Fruit fly (Drosophila melanogaster) whole organism, embryonic: ENCODE results near the gene CG42489.

ENCODE experiments used
- Awh ChIP-seq: fragments of 200-800 bp; sonication (Bioruptor generic); IDR thresholded peaks from 2 replicates; pipeline ENCODE4, ENCODE4 v1.3.6; 2022; ENCODE audit warnings: missing biosample characterization, missing genetic modification characterization
- CG10321 ChIP-seq: fragments of 200-800 bp; sonication (Bioruptor generic); IDR thresholded peaks from 2 replicates; pipeline ENCODE4 v1.3.6; 2022; ENCODE audit warnings: missing biosample characterization, missing genetic modification characterization
- CG10366 ChIP-seq: fragments of 200-800 bp; sonication (Bioruptor generic); IDR thresholded peaks from 2 replicates; pipeline ENCODE4 v1.3.6; 2022; ENCODE audit warnings: missing biosample characterization, missing genetic modification characterization
- CG15479 ChIP-seq: fragments of 200-800 bp; sonication (Bioruptor generic); optimal IDR thresholded peaks from 3 replicates; lab custom pipeline; 2019; ENCODE audit warnings: missing biosample characterization, mild to moderate bottlenecking, missing genetic modification characterization, moderate library complexity
- CG16813 ChIP-seq: fragments of 200-800 bp; sonication (Bioruptor generic); IDR thresholded peaks from 3 replicates; pipeline ENCODE4 v1.3.6; 2022; ENCODE audit warnings: missing biosample characterization, missing genetic modification characterization; ENCODE audit not compliant: partially characterized antibody
- CG1832 ChIP-seq: fragments of 200-800 bp; sonication (Bioruptor generic); optimal IDR thresholded peaks from 2 replicates; lab custom pipeline; 2017; ENCODE audit warnings: missing biosample characterization, mild to moderate bottlenecking, missing genetic modification characterization, inconsistent platforms
- CG2116 ChIP-seq: fragments of 200-800 bp; sonication (Bioruptor generic); optimal IDR thresholded peaks from 3 replicates; lab custom pipeline; 2018; ENCODE audit warnings: missing biosample characterization, mild to moderate bottlenecking, missing genetic modification characterization
- CG34376 ChIP-seq: fragments of 200-800 bp; sonication (Bioruptor generic); optimal IDR thresholded peaks from 2 replicates; lab custom pipeline; 2018; ENCODE audit warnings: missing biosample characterization, mild to moderate bottlenecking, missing genetic modification characterization
- CG4328 ChIP-seq: fragments of 200-800 bp; sonication (Bioruptor generic); optimal IDR thresholded peaks from 3 replicates; lab custom pipeline; 2017; ENCODE audit warnings: missing biosample characterization, missing genetic modification reagents, missing genetic modification characterization
- CG4360 ChIP-seq: fragments of 200-800 bp; sonication (Bioruptor generic); IDR thresholded peaks from 2 replicates; pipeline ENCODE4 v1.3.6; 2022; ENCODE audit warnings: missing biosample characterization, missing genetic modification characterization
- CG4854 ChIP-seq: fragments of 200-800 bp; sonication (Bioruptor generic); optimal IDR thresholded peaks from 2 replicates; lab custom pipeline; 2016; ENCODE audit warnings: missing biosample characterization, missing genetic modification characterization, inconsistent platforms
- CG6854 ChIP-seq: fragments of 200-800 bp; sonication (Bioruptor generic); optimal IDR thresholded peaks from 3 replicates; lab custom pipeline; 2017; ENCODE audit warnings: missing biosample characterization, mild to moderate bottlenecking, missing genetic modification characterization
- CG9609 ChIP-seq: fragments of 200-800 bp; sonication (Bioruptor generic); optimal IDR thresholded peaks from 3 replicates; lab custom pipeline; 2016; ENCODE audit warnings: missing biosample characterization, missing genetic modification characterization
- CG9817 ChIP-seq: fragments of 200-800 bp; sonication (Bioruptor generic); optimal IDR thresholded peaks from 2 replicates; lab custom pipeline; 2018; ENCODE audit warnings: missing biosample characterization, mild to moderate bottlenecking, missing genetic modification characterization, moderate library complexity
- CrebB ChIP-seq: fragments of 200-800 bp; sonication (Bioruptor generic); optimal IDR thresholded peaks from 3 replicates; lab custom pipeline; 2018; ENCODE audit warnings: missing biosample characterization, mild to moderate bottlenecking, missing genetic modification characterization
- D ChIP-seq, 2 experiments: fragments of 200-800 bp in 1 of 2; fragments of >200 bp in 1 of 2; sonication (Bioruptor generic) in 1 of 2; optimal IDR thresholded peaks; 2 replicates in 1 of 2; 3 replicates in 1 of 2; lab custom pipeline; 2017; ENCODE audit warnings: mild to moderate bottlenecking in 1 of 2, missing biosample characterization in 1 of 2, missing genetic modification characterization in 1 of 2, missing genetic modification reagents in 1 of 2
- Dbx ChIP-seq: fragments of 200-800 bp; sonication (Bioruptor generic); IDR thresholded peaks from 3 replicates; pipeline ENCODE4 v1.3.6; 2022; ENCODE audit warnings: missing biosample characterization, missing genetic modification characterization
- HmgZ ChIP-seq: fragments of 200-800 bp; sonication (Bioruptor generic); optimal IDR thresholded peaks from 2 replicates; lab custom pipeline; 2018; ENCODE audit warnings: missing biosample characterization, mild to moderate bottlenecking, missing genetic modification characterization
- Kr ChIP-seq: fragments of 200-800 bp; sonication (Bioruptor generic); optimal IDR thresholded peaks from 2 replicates; lab custom pipeline; 2017; ENCODE audit warnings: missing biosample characterization, mild to moderate bottlenecking, missing genetic modification characterization
- Nf-YB ChIP-seq: fragments of 200-800 bp; sonication (Bioruptor generic); optimal IDR thresholded peaks from 3 replicates; lab custom pipeline; 2019; ENCODE audit warnings: missing biosample characterization, mild to moderate bottlenecking, missing genetic modification characterization, moderate library complexity
- Sox102F ChIP-seq: fragments of 200-800 bp; sonication (Bioruptor generic); optimal IDR thresholded peaks from 2 replicates; lab custom pipeline; 2018; ENCODE audit warnings: missing biosample characterization, mild to moderate bottlenecking, missing genetic modification characterization, moderate library complexity
- Stat92E ChIP-seq, 3 experiments: fragments of >200 bp in 2 of 3; fragments of 200-800 bp in 1 of 3; sonication (Bioruptor generic) in 1 of 3; optimal IDR thresholded peaks; 2 replicates each; lab custom pipeline; 2017 to 2019; ENCODE audit warnings: missing biosample characterization in 3 of 3, missing genetic modification characterization in 3 of 3, mild to moderate bottlenecking in 1 of 3, moderate library complexity in 1 of 3
- Trl ChIP-seq, 3 experiments: fragments of >200 bp in 2 of 3; fragments of 200-800 bp in 1 of 3; sonication (Bioruptor generic) in 1 of 3; optimal IDR thresholded peaks; 2 replicates in 1 of 3; 3 replicates in 2 of 3; lab custom pipeline; 2016 to 2017; ENCODE audit warnings: missing biosample characterization in 1 of 3, missing genetic modification characterization in 1 of 3
- bbx ChIP-seq: fragments of 200-800 bp; sonication (Bioruptor generic); IDR thresholded peaks from 2 replicates; pipeline ENCODE4 v1.3.6; 2022; ENCODE audit warnings: missing biosample characterization, missing genetic modification characterization; ENCODE audit not compliant: partially characterized antibody
- cad ChIP-seq: fragments of >200 bp; optimal IDR thresholded peaks from 2 replicates; lab custom pipeline; 2017; ENCODE audit warnings: missing biosample characterization, missing genetic modification characterization
- chn ChIP-seq: fragments of 200-800 bp; sonication (Bioruptor generic); optimal IDR thresholded peaks from 2 replicates; lab custom pipeline; 2016; ENCODE audit warnings: missing biosample characterization, missing genetic modification characterization
- exex ChIP-seq: fragments of 200-800 bp; sonication (Bioruptor generic); optimal IDR thresholded peaks from 4 replicates; lab custom pipeline; 2018; ENCODE audit warnings: missing biosample characterization, mild to moderate bottlenecking, missing genetic modification characterization, moderate library complexity
- grn ChIP-seq: fragments of 200-800 bp; sonication (Bioruptor generic); optimal IDR thresholded peaks from 3 replicates; lab custom pipeline; 2017; ENCODE audit warnings: missing biosample characterization, missing genetic modification characterization
- ind ChIP-seq: fragments of 200-800 bp; sonication (Bioruptor generic); optimal IDR thresholded peaks from 3 replicates; lab custom pipeline; 2016; ENCODE audit warnings: missing biosample characterization, missing genetic modification characterization
- sens ChIP-seq: fragments of 200-800 bp; sonication (Bioruptor generic); peaks from one replicate; lab custom pipeline; 2016; ENCODE audit warnings: missing biosample characterization, missing genetic modification characterization
- tll ChIP-seq, 2 experiments: fragments of 200-800 bp in 1 of 2; fragments of >200 bp in 1 of 2; sonication (Bioruptor generic) in 1 of 2; optimal IDR thresholded peaks; 2 replicates each; lab custom pipeline; 2017 to 2019; ENCODE audit warnings: missing biosample characterization in 2 of 2, missing genetic modification characterization in 2 of 2, mild to moderate bottlenecking in 1 of 2, moderate library complexity in 1 of 2
- z ChIP-seq: fragments of 200-800 bp; sonication (Bioruptor generic); IDR thresholded peaks from 3 replicates; pipeline ENCODE4 v1.3.6; 2022; ENCODE audit warnings: missing biosample characterization, missing genetic modification characterization
- zen ChIP-seq: fragments of 200-800 bp; sonication (Bioruptor generic); optimal IDR thresholded peaks from 3 replicates; lab custom pipeline; 2018; ENCODE audit warnings: missing biosample characterization, mild to moderate bottlenecking, missing genetic modification characterization, moderate library complexity

CG42489 gene

DNA sequence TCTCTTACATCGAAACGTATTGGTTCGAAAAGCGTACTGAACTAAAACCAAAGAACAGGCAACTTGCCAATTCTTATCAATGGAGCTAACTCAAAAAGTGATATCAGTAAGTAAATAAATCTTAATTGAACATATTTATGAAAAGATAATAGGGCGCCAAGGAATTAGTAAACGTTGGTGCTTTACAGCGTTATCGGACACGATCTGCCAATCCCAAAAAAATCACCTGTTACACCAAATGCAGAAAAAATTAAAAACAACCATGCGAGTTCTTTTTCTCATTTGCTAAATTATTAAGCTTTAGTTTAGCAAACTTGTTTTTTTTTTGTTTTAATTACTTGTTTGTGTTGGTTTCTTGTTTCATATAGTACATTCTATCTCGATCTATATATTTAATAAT is at the start of gene CG42489:
CG42489 (minus strand) TSS at position 101 of the 400 bp plus-strand sequence.
- no peak for TF ChIP-seq ind
- peak; percentile 8 for TF ChIP-seq HmgZ
- TF ChIP-seq CG6854 (GFP tag; lab: Kevin White, UChicago) = no peak
- TF ChIP-seq CG34376 = peak; percentile 6
- peak; percentile 64 for TF ChIP-seq exex (tag; lab: Kevin White, UChicago)
- TF ChIP-seq CG10321 (GFP tag; lab: Robert Waterston, UW) = no peak
- peak; percentile 8 for TF ChIP-seq grn (GFP tag; lab: Kevin White, UChicago)
- no peak for TF ChIP-seq CG9609 (GFP tag; lab: Kevin White, UChicago)

DNA sequence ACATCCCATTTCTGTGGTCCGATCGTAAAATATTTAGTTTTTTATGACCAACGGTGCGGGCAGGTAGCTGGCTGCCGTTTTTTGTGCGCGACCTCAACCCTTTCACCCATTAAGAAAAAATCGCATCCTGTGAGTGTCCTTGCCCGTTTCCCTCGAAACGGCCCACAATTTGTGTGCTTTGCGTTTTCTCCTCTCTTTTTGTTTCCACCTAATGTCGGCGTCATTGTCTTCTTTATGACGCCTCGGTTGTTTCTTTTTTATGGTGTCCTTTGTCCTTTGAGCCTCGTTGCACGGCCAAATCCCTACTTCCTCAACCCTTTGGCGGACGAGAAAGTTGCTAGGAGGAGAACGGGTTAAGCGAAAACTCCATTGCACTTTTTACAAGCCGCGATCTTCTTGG is 46.6 kb upstream of the CG42489 start:
- TF ChIP-seq cad (GFP tag; lab: Kevin White, UChicago) (peak; percentile 82), CG4328 (no peak), Kr (GFP tag; lab: Kevin White, UChicago) (peak; percentile 93), D (optimal IDR thresholded peaks at IDR 0.05; lab: Kevin White, UChicago) (peak; percentile 40), D (GFP tag; optimal IDR thresholded peaks at IDR 0.05; lab: Kevin White, UChicago) (no peak), CG9817 (tag; lab: Kevin White, UChicago) (no peak), Dbx (no peak), zen (tag; lab: Kevin White, UChicago) (peak; percentile 76), tll (GFP tag; optimal IDR thresholded peaks at IDR 0.05; lab: Kevin White, UChicago) (peak in 1 of 2 experiments; percentile 20)

DNA sequence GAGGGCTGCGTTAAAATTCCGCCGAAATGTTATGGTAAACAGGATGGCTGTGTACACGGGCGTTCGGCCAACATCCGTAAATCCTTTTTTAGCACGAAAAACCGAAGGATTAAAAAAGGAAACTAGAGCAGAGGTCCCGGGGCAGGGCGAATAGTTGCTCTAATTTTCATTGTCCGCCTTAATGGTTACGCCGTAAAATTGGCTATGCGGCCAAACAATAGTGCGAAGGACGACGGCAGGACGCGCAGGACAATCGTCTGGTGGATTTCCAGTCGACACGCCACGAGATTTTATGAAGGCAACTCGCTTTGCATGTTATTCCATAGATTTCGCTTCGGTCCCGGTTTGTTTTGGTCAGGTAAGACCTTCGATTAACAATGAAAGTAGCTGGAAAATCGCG is 46.1 kb upstream of the CG42489 start:
- no peak for TF ChIP-seq CG4854
- TF ChIP-seq cad (GFP tag; lab: Kevin White, UChicago) = peak; percentile 79
- peak in 1 of 2 experiments; percentile 4 for TF ChIP-seq tll (GFP tag; optimal IDR thresholded peaks at IDR 0.05; lab: Kevin White, UChicago)
- peak; percentile 64 for TF ChIP-seq CG15479 (GFP tag; lab: Kevin White, UChicago)
- no peak for TF ChIP-seq chn (GFP tag; lab: Kevin White, UChicago)
- no peak for TF ChIP-seq CG2116
- TF ChIP-seq D (optimal IDR thresholded peaks at IDR 0.05; lab: Kevin White, UChicago) = peak; percentile 73
- no peak for TF ChIP-seq D (GFP tag; optimal IDR thresholded peaks at IDR 0.05; lab: Kevin White, UChicago)
- TF ChIP-seq, all 482 proteins: peak for 4

DNA sequence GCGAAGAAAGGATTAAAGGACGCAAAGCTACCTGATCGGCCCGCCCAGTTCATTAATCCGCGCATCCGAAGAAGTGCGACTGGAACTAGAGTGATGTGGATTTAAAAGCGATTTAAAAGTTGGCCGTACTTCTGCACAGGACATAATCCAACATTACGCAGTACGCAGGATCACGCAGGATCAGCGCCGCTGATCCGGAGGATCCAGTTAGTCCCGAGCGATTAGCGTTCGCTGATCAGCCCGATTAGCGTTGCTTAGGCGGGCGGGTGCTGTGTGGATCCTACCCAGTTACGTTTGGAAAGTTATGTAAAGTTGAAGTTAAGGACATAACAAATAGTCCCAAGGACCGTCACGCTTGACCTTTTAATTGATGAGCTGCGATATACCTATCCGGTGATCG is 44.7 kb upstream of the CG42489 start:
- peak in 1 of 2 experiments; percentile 93 for TF ChIP-seq tll (GFP tag; optimal IDR thresholded peaks at IDR 0.05; lab: Kevin White, UChicago)
- no peak for TF ChIP-seq Sox102F (GFP tag; lab: Kevin White, UChicago)
- no peak for TF ChIP-seq Awh (GFP tag; lab: Robert Waterston, UW)
- peak; percentile 88 for TF ChIP-seq CG15479 (GFP tag; lab: Kevin White, UChicago)
- no peak for TF ChIP-seq exex (tag; lab: Kevin White, UChicago)
- TF ChIP-seq zen (tag; lab: Kevin White, UChicago) = peak; percentile 76
- TF ChIP-seq sens = no peak
- no peak for TF ChIP-seq Stat92E (GFP tag; optimal IDR thresholded peaks at IDR 0.05; lab: Kevin White, UChicago)
- TF ChIP-seq, all 482 proteins: peak for 3

DNA sequence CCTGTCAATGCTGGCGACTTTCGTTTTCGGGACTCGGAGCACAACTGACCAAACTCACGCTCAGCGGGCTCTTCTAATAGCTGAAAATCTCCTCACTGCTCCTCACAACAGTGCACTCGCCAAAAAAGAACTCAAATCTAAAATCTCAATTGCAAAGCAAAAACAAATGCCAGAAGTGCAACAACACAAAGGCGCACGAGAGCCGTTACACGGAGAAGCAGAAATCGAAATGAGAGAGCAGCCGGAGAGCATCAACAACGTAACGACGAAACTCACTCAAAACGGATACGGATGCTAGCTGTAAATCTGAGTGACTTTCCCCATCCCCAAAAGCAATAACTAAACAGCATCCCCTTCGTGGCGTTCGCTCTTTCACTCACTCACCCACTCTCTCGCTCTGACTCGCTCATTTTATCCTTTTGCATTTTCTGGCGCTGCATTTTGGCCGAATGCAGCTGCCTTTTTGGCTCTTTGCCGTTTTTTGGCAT is 43.2 kb upstream of the CG42489 start, which contains the start of gene hb:
hb (minus strand) TSS at position 51 of the 488 bp plus-strand sequence.
- peak; percentile 70; the same call in 1 of the 2 replicates for TF ChIP-seq CG4360 (GFP tag; lab: Robert Waterston, UW)
- TF ChIP-seq CrebB (tag; lab: Kevin White, UChicago) = no peak
- TF ChIP-seq bbx (GFP tag; lab: Robert Waterston, UW) = 0 out of 2 replicates have a peak, but pooled peaks have one; percentile 30
- peak; percentile 45 to 81 for TF ChIP-seq Trl (optimal IDR thresholded peaks at IDR 0.05; lab: Kevin White, UChicago)
- no peak for TF ChIP-seq Trl (GFP tag; optimal IDR thresholded peaks at IDR 0.05; lab: Kevin White, UChicago)
- TF ChIP-seq CG1832 = peak; percentile 20
- peak; percentile 4 for TF ChIP-seq Nf-YB
- TF ChIP-seq CG10366 (GFP tag; lab: Robert Waterston, UW) = no peak
- peak; percentile 27; the same call in 1 of the 3 replicates for TF ChIP-seq CG16813 (GFP tag; lab: Robert Waterston, UW)
- peak; percentile 97 for TF ChIP-seq z (GFP tag; lab: Robert Waterston, UW)
